Worm (Caenorhabditis elegans) whole organism, late embryonic: ENCODE data around the gene C52E2.3.

Source experiments
- C08G9.2 ChIP-seq: sonication (generic microtip); optimal IDR thresholded peaks from 2 replicates; lab custom pipeline; 2016; ENCODE audit warnings: mild to moderate bottlenecking, missing genetic modification characterization, moderate library complexity, missing compliant biosample characterization
- C38D4.7 ChIP-seq: fragments of 200-800 bp; sonication (Bioruptor generic); optimal IDR thresholded peaks from 2 replicates; lab custom pipeline; 2018; ENCODE audit warnings: mild to moderate bottlenecking, missing genetic modification characterization, moderate library complexity, missing compliant biosample characterization
- F13H6.1 ChIP-seq: sonication (generic microtip); optimal IDR thresholded peaks from 2 replicates; lab custom pipeline; 2016; ENCODE audit warnings: missing genetic modification characterization, missing compliant biosample characterization
- T23F11.4 ChIP-seq: fragments of 200-800 bp; sonication (Bioruptor generic); optimal IDR thresholded peaks from 2 replicates; lab custom pipeline; 2018; ENCODE audit warnings: mild to moderate bottlenecking, missing genetic modification characterization, missing compliant biosample characterization
- ama-1 ChIP-seq: fragments of 150-350 bp; optimal IDR thresholded peaks from 2 replicates; lab custom pipeline; 2014
- ceh-14 ChIP-seq: sonication (generic microtip); optimal IDR thresholded peaks from 2 replicates; lab custom pipeline; 2016; ENCODE audit warnings: missing genotype, missing genetic modification characterization, missing compliant biosample characterization
- ceh-19 ChIP-seq: fragments of 200-800 bp; sonication (Bioruptor generic); optimal IDR thresholded peaks from 2 replicates; lab custom pipeline; 2018; ENCODE audit warnings: mild to moderate bottlenecking, missing genetic modification characterization, missing compliant biosample characterization
- ceh-24 ChIP-seq: sonication (generic microtip); optimal IDR thresholded peaks from 2 replicates; lab custom pipeline; 2016; ENCODE audit warnings: mild to moderate bottlenecking, missing genetic modification characterization, missing compliant biosample characterization
- ceh-30 ChIP-seq: fragments of 150-350 bp; optimal IDR thresholded peaks from 2 replicates; lab custom pipeline; 2014; ENCODE audit warnings: missing biosample characterization, missing genetic modification characterization
- ceh-48 ChIP-seq: sonication (generic microtip); optimal IDR thresholded peaks from 2 replicates; lab custom pipeline; 2016; ENCODE audit warnings: missing genetic modification characterization, inconsistent platforms, missing compliant biosample characterization
- ceh-6 ChIP-seq: fragments of 200-800 bp; sonication (Bioruptor generic); optimal IDR thresholded peaks from 2 replicates; lab custom pipeline; 2018; ENCODE audit warnings: mild to moderate bottlenecking, missing genetic modification characterization, missing compliant biosample characterization
- ceh-9 ChIP-seq: sonication (generic microtip); optimal IDR thresholded peaks from 2 replicates; lab custom pipeline; 2016; ENCODE audit warnings: mild to moderate bottlenecking, missing genetic modification characterization, inconsistent platforms, missing compliant biosample characterization
- che-1 ChIP-seq: sonication (generic microtip); optimal IDR thresholded peaks from 2 replicates; lab custom pipeline; 2016; ENCODE audit warnings: mild to moderate bottlenecking, missing genetic modification characterization, missing compliant biosample characterization
- dmd-4 ChIP-seq: sonication (generic microtip); optimal IDR thresholded peaks from 2 replicates; lab custom pipeline; 2016; ENCODE audit warnings: borderline replicate concordance, missing genetic modification characterization, missing compliant biosample characterization
- ets-4 ChIP-seq: sonication (generic microtip); optimal IDR thresholded peaks from 2 replicates; lab custom pipeline; 2016; ENCODE audit warnings: missing genetic modification characterization, missing compliant biosample characterization
- eyg-1 ChIP-seq: sonication (generic microtip); optimal IDR thresholded peaks from 2 replicates; lab custom pipeline; 2016; ENCODE audit warnings: missing genotype, missing genetic modification characterization, missing compliant biosample characterization
- fax-1 ChIP-seq: sonication (generic microtip); optimal IDR thresholded peaks from 2 replicates; lab custom pipeline; 2016; ENCODE audit warnings: missing genotype, missing genetic modification characterization, missing compliant biosample characterization
- gmeb-2 ChIP-seq: sonication (generic microtip); optimal IDR thresholded peaks from 2 replicates; lab custom pipeline; 2016; ENCODE audit warnings: missing genetic modification characterization, inconsistent platforms, missing compliant biosample characterization
- lin-11 ChIP-seq: fragments of 200-800 bp; sonication (Bioruptor generic); optimal IDR thresholded peaks from 2 replicates; lab custom pipeline; 2018; ENCODE audit warnings: mild to moderate bottlenecking, missing genetic modification characterization, missing compliant biosample characterization
- madf-2 ChIP-seq: sonication (generic microtip); optimal IDR thresholded peaks from 2 replicates; lab custom pipeline; 2017; ENCODE audit warnings: missing genetic modification characterization, missing compliant biosample characterization
- nfya-1 ChIP-seq: sonication (generic microtip); optimal IDR thresholded peaks from 2 replicates; lab custom pipeline; 2017; ENCODE audit warnings: missing genetic modification characterization, mild to moderate bottlenecking, missing compliant biosample characterization, antibody characterized with exemption, moderate library complexity
- nhr-232 ChIP-seq: sonication (generic microtip); optimal IDR thresholded peaks from 2 replicates; lab custom pipeline; 2016; ENCODE audit warnings: missing genetic modification characterization, missing compliant biosample characterization
- odd-2 ChIP-seq: sonication (generic microtip); optimal IDR thresholded peaks from 2 replicates; lab custom pipeline; 2017; ENCODE audit warnings: antibody characterized with exemption, mild to moderate bottlenecking, missing genetic modification characterization, missing compliant biosample characterization
- pat-9 ChIP-seq: fragments of 200-800 bp; sonication (Bioruptor generic); optimal IDR thresholded peaks from 2 replicates; lab custom pipeline; 2018; ENCODE audit warnings: mild to moderate bottlenecking, missing genetic modification characterization, moderate library complexity, missing compliant biosample characterization
- pha-2 ChIP-seq: sonication (generic microtip); optimal IDR thresholded peaks from 2 replicates; lab custom pipeline; 2017; ENCODE audit warnings: mild to moderate bottlenecking, missing genetic modification characterization, missing compliant biosample characterization
- pqm-1 ChIP-seq: sonication (generic microtip); optimal IDR thresholded peaks from 2 replicates; lab custom pipeline; 2016; ENCODE audit warnings: missing genetic modification characterization, missing compliant biosample characterization
- ref-2 ChIP-seq: sonication (generic microtip); optimal IDR thresholded peaks from 2 replicates; lab custom pipeline; 2016; ENCODE audit warnings: missing genetic modification characterization, missing compliant biosample characterization
- rnt-1 ChIP-seq: sonication (generic microtip); optimal IDR thresholded peaks from 2 replicates; lab custom pipeline; 2016; ENCODE audit warnings: missing genetic modification characterization, missing compliant biosample characterization
- sdc-2 ChIP-seq: sonication (generic microtip); optimal IDR thresholded peaks from 2 replicates; lab custom pipeline; 2016; ENCODE audit warnings: missing genotype, missing genetic modification characterization, missing compliant biosample characterization
- sox-2 ChIP-seq: fragments of 200-800 bp; sonication (Bioruptor generic); IDR thresholded peaks from 2 replicates; pipeline ENCODE4 v1.3.6; 2022; ENCODE audit warnings: missing genetic modification reagents, missing genetic modification characterization, missing compliant biosample characterization
- sox-4 ChIP-seq: sonication (generic microtip); optimal IDR thresholded peaks from 2 replicates; lab custom pipeline; 2017; ENCODE audit warnings: mild to moderate bottlenecking, missing genetic modification characterization, inconsistent platforms, missing compliant biosample characterization
- syd-9 ChIP-seq: sonication (generic microtip); optimal IDR thresholded peaks from 2 replicates; lab custom pipeline; 2016; ENCODE audit warnings: mild to moderate bottlenecking, missing genetic modification characterization, moderate library complexity, missing compliant biosample characterization
- tbx-7 ChIP-seq: sonication (generic microtip); optimal IDR thresholded peaks from 2 replicates; lab custom pipeline; 2016; ENCODE audit warnings: missing genotype, missing genetic modification characterization, missing compliant biosample characterization
- unc-3 ChIP-seq, 2 experiments: fragments of 200-800 bp in 1 of 2; sonication (Bioruptor generic) in 1 of 2; sonication (generic microtip) in 1 of 2; conservative IDR thresholded peaks in 1 of 2; optimal IDR thresholded peaks in 1 of 2; 2 replicates each; pipeline versions ENCODE4 v1.3.6 to Lab custom; 2016 to 2022; ENCODE audit warnings: missing compliant biosample characterization in 2 of 2, missing genetic modification characterization in 2 of 2, missing genetic modification reagents in 1 of 2
- unc-55 ChIP-seq: sonication (generic microtip); optimal IDR thresholded peaks from 2 replicates; lab custom pipeline; 2017; ENCODE audit warnings: missing biosample characterization, missing genetic modification reagents, missing genetic modification characterization
- unc-86 ChIP-seq: sonication (generic microtip); optimal IDR thresholded peaks from 2 replicates; lab custom pipeline; 2016; ENCODE audit warnings: missing genetic modification characterization, missing compliant biosample characterization
- ztf-16 ChIP-seq: sonication (generic microtip); optimal IDR thresholded peaks from 2 replicates; lab custom pipeline; 2017; ENCODE audit warnings: missing genetic modification characterization, missing compliant biosample characterization

Gene C52E2.3

ce11 chrII:1889071-1889470 is 38.0 kb downstream of the C52E2.3 start, which contains the start of gene math-8:
Gene math-8, minus strand, starts transcription at chrII:1889171.
- TF ChIP-seq F13H6.1 (tag; lab: Kevin White, UChicago) (no peak), unc-55 (GFP tag; lab: Kevin White, UChicago) (no peak), sdc-2 (tag; lab: Kevin White, UChicago) (no peak), che-1 (no peak), ceh-30 (no peak), ceh-48 (no peak), eyg-1 (tag; lab: Kevin White, UChicago) (no peak), ztf-16 (tag; lab: Kevin White, UChicago) (no peak)

DNA sequence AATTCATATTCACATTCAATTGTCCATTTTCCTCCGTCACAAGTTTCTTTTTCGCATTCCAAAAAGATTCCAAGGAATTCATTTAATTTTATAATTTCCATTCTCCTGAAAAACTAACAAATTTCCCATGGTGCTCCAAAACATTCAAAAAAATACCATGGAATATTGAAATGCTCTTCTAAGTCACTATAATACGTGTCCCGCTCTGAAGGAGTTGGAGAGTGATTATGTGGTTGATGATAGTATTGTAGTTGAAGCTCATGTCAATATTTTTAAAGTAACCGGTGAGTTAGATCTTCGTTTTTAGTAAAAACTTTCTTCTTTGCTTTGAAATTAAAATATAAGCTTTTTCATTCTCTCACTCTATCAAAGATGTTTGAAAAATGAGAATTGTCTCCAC is 39.6 kb downstream of the C52E2.3 start, which contains the start of gene math-9:
Gene math-9, minus strand, starts transcription at position 101 of the 400 bp plus-strand sequence.
- TF ChIP-seq sox-4 (tag; lab: Kevin White, UChicago) (no peak), nhr-232 (no peak), T23F11.4 (GFP tag; lab: Kevin White, UChicago) (no peak), pha-2 (tag; lab: Kevin White, UChicago) (no peak), odd-2 (no peak)

DNA sequence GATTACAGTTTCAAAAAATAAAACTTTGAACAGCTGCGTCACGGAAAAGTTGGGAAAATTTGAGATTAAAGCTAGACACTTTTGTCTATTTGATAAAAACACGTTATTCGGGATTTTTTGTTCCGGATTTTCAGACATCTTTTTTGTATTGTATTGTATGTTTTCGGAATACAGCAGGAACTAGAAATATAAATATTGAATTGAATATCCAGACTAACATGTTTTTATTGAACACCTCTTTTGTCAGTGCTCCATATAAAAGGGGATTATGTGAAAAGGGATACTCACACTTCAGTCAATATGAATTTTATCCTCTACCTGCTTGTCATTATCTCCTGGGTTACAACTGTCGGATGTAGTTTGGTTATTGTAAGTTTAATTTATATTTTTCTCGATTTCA is 42.9 kb downstream of the C52E2.3 start, which contains the start of gene C16C4.1:
Gene C16C4.1, plus strand, starts transcription at position 301 of the 400 bp plus-strand sequence.
- TF ChIP-seq ceh-19 (GFP tag; lab: Kevin White, UChicago) (no peak), ref-2 (tag; lab: Kevin White, UChicago) (no peak), sox-4 (tag; lab: Kevin White, UChicago) (no peak), ceh-24 (tag; lab: Kevin White, UChicago) (no peak), nhr-232 (no peak), pat-9 (tag; lab: Kevin White, UChicago) (no peak), nfya-1 (tag; lab: Kevin White, UChicago) (no peak), syd-9 (tag; lab: Kevin White, UChicago) (no peak), dmd-4 (tag; lab: Kevin White, UChicago) (no peak)

DNA sequence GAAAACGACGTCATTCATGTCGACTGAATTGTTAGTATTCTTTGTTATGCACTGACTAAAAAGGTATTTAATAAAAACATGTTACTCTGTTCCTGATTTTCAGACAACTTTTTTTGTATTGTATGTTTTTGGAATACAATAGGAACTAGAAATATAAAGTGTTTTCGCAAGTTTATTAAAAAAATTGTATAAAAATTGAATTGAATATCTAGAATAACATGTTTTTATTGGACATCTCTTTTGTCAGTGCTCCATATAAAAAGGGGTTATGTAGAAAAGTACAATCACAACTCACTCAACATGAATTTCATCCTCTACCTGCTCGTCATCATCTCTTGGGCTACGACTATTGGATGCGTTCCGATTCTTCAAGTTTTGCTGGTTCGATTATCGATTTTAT is 44.2 kb downstream of the C52E2.3 start, which contains the start of gene C46F9.5:
Gene C46F9.5, plus strand, starts transcription at position 301 of the 400 bp plus-strand sequence.
- TF ChIP-seq nhr-232: no peak
- no peak for TF ChIP-seq ama-1 (lab: Kevin White, UChicago)
- TF ChIP-seq madf-2 (tag; lab: Kevin White, UChicago): no peak
- no peak for TF ChIP-seq ets-4 (tag; lab: Kevin White, UChicago)
- no peak for TF ChIP-seq ceh-14 (tag; lab: Kevin White, UChicago)
- no peak for TF ChIP-seq ceh-48
- no peak for TF ChIP-seq gmeb-2 (tag; lab: Kevin White, UChicago)
- TF ChIP-seq unc-3 (GFP tag; conservative IDR thresholded peaks at IDR 0.05; lab: Robert Waterston, UW): no peak
- TF ChIP-seq unc-3 (tag; optimal IDR thresholded peaks at IDR 0.05; lab: Kevin White, UChicago): no peak
- TF ChIP-seq rnt-1 (tag; lab: Kevin White, UChicago): no peak
- TF ChIP-seq pqm-1 (tag; lab: Kevin White, UChicago): no peak

ce11 chrII:1895762-1896161 is 44.7 kb downstream of the C52E2.3 start, which contains the start of gene math-25:
Gene math-25, plus strand, starts transcription at chrII:1896062.
- no peak for TF ChIP-seq ets-4 (tag; lab: Kevin White, UChicago)
- no peak for TF ChIP-seq ceh-6 (GFP tag; lab: Kevin White, UChicago)
- TF ChIP-seq fax-1 (tag; lab: Kevin White, UChicago): no peak
- no peak for TF ChIP-seq F13H6.1 (tag; lab: Kevin White, UChicago)
- TF ChIP-seq odd-2: no peak

DNA sequence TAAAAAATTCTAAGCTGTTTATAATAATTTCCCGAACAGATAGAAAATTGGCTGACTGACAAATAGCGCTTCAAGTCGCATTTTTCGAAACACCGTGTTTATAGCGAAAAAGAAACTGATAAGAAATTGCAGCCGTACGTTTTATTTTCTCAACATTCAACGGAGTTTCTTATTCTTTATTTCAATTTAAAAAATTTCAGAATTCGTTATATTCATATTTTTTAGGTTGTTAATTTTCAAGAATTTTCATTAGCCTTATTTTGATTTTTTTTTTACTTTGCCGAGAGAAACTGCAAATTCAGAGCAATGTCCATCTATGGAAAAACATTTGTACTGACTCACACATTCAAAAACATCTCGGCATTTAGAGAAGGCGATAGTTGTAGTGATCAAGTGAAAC is 46.9 kb downstream of the C52E2.3 start, which contains the start of gene C46F9.6:
Gene C46F9.6, plus strand, starts transcription at position 301 of the 400 bp plus-strand sequence.
- TF ChIP-seq sox-2 (GFP tag; lab: Robert Waterston, UW) (no peak), unc-86 (no peak), C38D4.7 (GFP tag; lab: Kevin White, UChicago) (no peak), pat-9 (tag; lab: Kevin White, UChicago) (no peak), ceh-9 (no peak), C08G9.2 (no peak), tbx-7 (tag; lab: Kevin White, UChicago) (no peak), ama-1 (lab: Kevin White, UChicago) (no peak), lin-11 (tag; lab: Kevin White, UChicago) (no peak), gmeb-2 (tag; lab: Kevin White, UChicago) (no peak), ets-4 (tag; lab: Kevin White, UChicago) (no peak), unc-3 (GFP tag; conservative IDR thresholded peaks at IDR 0.05; lab: Robert Waterston, UW) (no peak), unc-3 (tag; optimal IDR thresholded peaks at IDR 0.05; lab: Kevin White, UChicago) (no peak), odd-2 (no peak)
